Worm (Caenorhabditis elegans) whole organism, L4/young adult: ENCODE measurements around the gene F43G6.4.

Experiments used
- dao-5 ChIP-seq: sonication (generic microtip); optimal IDR thresholded peaks from 2 replicates; lab custom pipeline; 2016; ENCODE audit warnings: missing genotype, missing genetic modification characterization, moderate library complexity, missing compliant biosample characterization
- him-1 ChIP-seq: sonication (generic microtip); optimal IDR thresholded peaks from 2 replicates; lab custom pipeline; 2016; ENCODE audit warnings: missing genotype, missing genetic modification reagents, missing genetic modification characterization, missing compliant biosample characterization

- no peak for TF ChIP-seq dao-5 (tag; lab: Kevin White, UChicago)
- no peak for TF ChIP-seq him-1
These were observed 12.6 kb upstream of the F43G6.4 start, which contains the start of the genes patr-1 and dna-2 for ce11 chrII:11777893-11778480.
